Worm (Caenorhabditis elegans) whole organism, early embryonic: ENCODE data around the gene srh-207.

ENCODE experiments used
- B0310.2 ChIP-seq: sonication (generic microtip); optimal IDR thresholded peaks from 2 replicates; lab custom pipeline; 2016; ENCODE audit warnings: mild to moderate bottlenecking, missing genetic modification characterization, missing compliant biosample characterization
- F13C5.2 ChIP-seq: sonication (generic microtip); optimal IDR thresholded peaks from 2 replicates; lab custom pipeline; 2017; ENCODE audit warnings: mild to moderate bottlenecking, missing genetic modification characterization, inconsistent platforms, missing compliant biosample characterization
- aly-1 ChIP-seq: sonication (generic microtip); optimal IDR thresholded peaks from 2 replicates; lab custom pipeline; 2016; ENCODE audit warnings: missing genetic modification characterization, missing compliant biosample characterization
- ama-1 ChIP-seq: fragments of 150-350 bp; optimal IDR thresholded peaks from 2 replicates; lab custom pipeline; 2014
- ceh-13 ChIP-seq: fragments of 200-800 bp; sonication (Bioruptor generic); optimal IDR thresholded peaks from 2 replicates; lab custom pipeline; 2018; ENCODE audit warnings: mild to moderate bottlenecking, missing genetic modification characterization, missing compliant biosample characterization
- ceh-36 ChIP-seq: sonication (generic microtip); optimal IDR thresholded peaks from 2 replicates; lab custom pipeline; 2016; ENCODE audit warnings: missing genetic modification characterization, inconsistent platforms, missing compliant biosample characterization
- ets-7 ChIP-seq: sonication (generic microtip); optimal IDR thresholded peaks from 2 replicates; lab custom pipeline; 2016; ENCODE audit warnings: missing genotype, missing genetic modification characterization, missing compliant biosample characterization
- flt-1 ChIP-seq: fragments of 200-800 bp; sonication (Bioruptor generic); IDR thresholded peaks from 2 replicates; pipeline ENCODE4 v1.3.6; 2022; ENCODE audit warnings: missing genetic modification characterization, missing compliant biosample characterization
- hmbx-1 ChIP-seq: sonication (generic microtip); optimal IDR thresholded peaks from 2 replicates; lab custom pipeline; 2016; ENCODE audit warnings: mild to moderate bottlenecking, missing genetic modification characterization, missing compliant biosample characterization
- hmg-4 ChIP-seq: fragments of 200-800 bp; sonication (Bioruptor generic); optimal IDR thresholded peaks from 2 replicates; lab custom pipeline; 2018; ENCODE audit warnings: mild to moderate bottlenecking, missing genetic modification characterization, missing compliant biosample characterization
- hnd-1 ChIP-seq: sonication (generic microtip); optimal IDR thresholded peaks from 2 replicates; lab custom pipeline; 2016; ENCODE audit warnings: missing genetic modification characterization, missing compliant biosample characterization
- pes-1 ChIP-seq: fragments of 200-800 bp; sonication (Bioruptor generic); IDR thresholded peaks from 2 replicates; pipeline ENCODE4 v1.3.6; 2022; ENCODE audit warnings: missing genetic modification reagents, missing genetic modification characterization, missing compliant biosample characterization
- scrt-1 ChIP-seq: fragments of 200-800 bp; sonication (Bioruptor generic); IDR thresholded peaks from 2 replicates; pipeline ENCODE4 v1.3.6; 2022; ENCODE audit warnings: missing genetic modification characterization, missing compliant biosample characterization
- sea-1 ChIP-seq: fragments of 200-800 bp; sonication (Bioruptor generic); conservative IDR thresholded peaks from 2 replicates; pipeline ENCODE4 v1.3.6; 2022; ENCODE audit warnings: missing genetic modification characterization, missing compliant biosample characterization
- tbx-11 ChIP-seq: fragments of 200-800 bp; sonication (Bioruptor generic); IDR thresholded peaks from 2 replicates; pipeline ENCODE4 v1.3.6; 2022; ENCODE audit warnings: missing genetic modification characterization, missing compliant biosample characterization
- tbx-37 ChIP-seq: fragments of 200-800 bp; sonication (Bioruptor generic); conservative IDR thresholded peaks from 2 replicates; pipeline ENCODE4 v1.3.6; 2022; ENCODE audit warnings: missing genetic modification reagents, missing genetic modification characterization, missing compliant biosample characterization
- tra-4 ChIP-seq: sonication (generic microtip); optimal IDR thresholded peaks from 2 replicates; lab custom pipeline; 2017; ENCODE audit warnings: missing genetic modification characterization, missing compliant biosample characterization

The srh-207 gene

DNA sequence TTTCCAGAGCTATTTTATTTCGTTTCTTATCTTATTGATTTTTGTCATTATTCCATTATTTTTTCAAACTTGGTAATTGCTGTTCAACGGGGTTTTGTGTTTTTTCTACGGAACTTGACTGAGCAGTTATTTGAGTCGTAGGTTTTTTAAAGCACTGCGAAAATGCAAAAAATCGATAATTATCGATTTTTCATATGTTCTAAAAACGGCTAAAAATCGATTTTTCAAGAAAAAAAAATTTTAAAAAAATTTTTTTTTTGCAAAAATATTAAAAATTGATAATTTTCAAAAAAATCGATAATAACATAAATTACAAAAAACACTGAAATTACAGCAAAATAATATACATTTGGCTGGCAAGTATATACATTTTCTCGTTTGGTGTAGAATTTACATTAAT lies 34.5 kb downstream of the srh-207 start:
- TF ChIP-seq ama-1 (lab: Kevin White, UChicago) (no peak), hmg-4 (no peak)

DNA sequence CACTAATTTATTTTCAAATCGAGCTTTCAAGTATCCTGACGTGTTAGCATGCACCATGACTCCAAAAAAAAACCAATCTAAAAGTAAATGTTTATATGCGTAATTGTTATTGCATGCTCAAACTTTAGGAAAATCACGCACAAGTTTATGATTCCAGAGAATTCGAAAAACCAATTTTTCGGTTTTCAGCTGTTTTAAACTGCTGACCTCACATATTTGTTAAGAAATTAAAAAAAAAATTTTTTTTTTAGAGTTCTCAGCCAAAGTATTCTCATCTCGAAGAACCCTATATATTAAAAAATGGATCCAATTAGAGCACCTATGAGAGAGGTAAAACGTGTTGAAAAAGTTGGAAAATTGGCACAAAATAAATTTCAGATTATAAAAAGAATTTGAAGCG lies 35.8 kb downstream of the srh-207 start, which contains the start of gene Y51A2B.2:
Y51A2B.2 (plus strand) TSS at position 301 of the 400 bp plus-strand sequence.
- no peak for TF ChIP-seq sea-1 (GFP tag; lab: Robert Waterston, UW)
- TF ChIP-seq hmbx-1 = no peak
- TF ChIP-seq tbx-11 (GFP tag; lab: Robert Waterston, UW) = no peak
- no peak for TF ChIP-seq hmg-4
- TF ChIP-seq ets-7 (tag; lab: Kevin White, UChicago) = no peak
- TF ChIP-seq pes-1 (GFP tag; lab: Robert Waterston, UW) = no peak
- TF ChIP-seq tra-4 (tag; lab: Kevin White, UChicago) = no peak
- no peak for TF ChIP-seq B0310.2

DNA sequence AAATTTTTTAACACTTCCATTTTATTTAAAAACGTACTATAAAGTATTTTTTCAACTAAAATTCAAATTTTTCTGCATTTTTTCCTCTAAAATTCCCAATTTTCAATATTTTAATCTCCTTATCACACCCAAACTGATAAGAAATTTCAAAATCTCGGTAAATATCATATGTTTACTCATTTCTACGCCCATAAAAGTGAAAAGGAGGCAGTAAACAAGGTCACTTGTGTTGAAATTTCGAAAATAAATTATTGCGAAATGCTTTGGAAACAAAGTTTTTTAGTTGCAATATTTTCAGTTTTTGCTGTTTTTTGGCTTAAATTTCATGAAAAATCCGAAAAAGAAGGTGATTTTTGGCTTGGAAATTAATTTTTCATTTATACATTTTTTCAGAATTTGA lies 38.5 kb downstream of the srh-207 start, which contains the start of gene C08E8.4:
C08E8.4 (plus strand) TSS at position 268 of the 400 bp plus-strand sequence.
- TF ChIP-seq ama-1 (lab: Kevin White, UChicago) (no peak), tra-4 (tag; lab: Kevin White, UChicago) (no peak), ceh-13 (GFP tag; lab: Kevin White, UChicago) (no peak), F13C5.2 (tag; lab: Kevin White, UChicago) (no peak), hmg-4 (no peak), tbx-37 (GFP tag; lab: Robert Waterston, UW) (no peak), hmbx-1 (no peak), flt-1 (GFP tag; lab: Robert Waterston, UW) (no peak), tbx-11 (GFP tag; lab: Robert Waterston, UW) (no peak), hnd-1 (no peak), sea-1 (GFP tag; lab: Robert Waterston, UW) (no peak), ceh-36 (no peak), ets-7 (tag; lab: Kevin White, UChicago) (no peak), pes-1 (GFP tag; lab: Robert Waterston, UW) (no peak), aly-1 (tag; lab: Kevin White, UChicago) (no peak), B0310.2 (no peak), scrt-1 (GFP tag; lab: Robert Waterston, UW) (no peak)

DNA sequence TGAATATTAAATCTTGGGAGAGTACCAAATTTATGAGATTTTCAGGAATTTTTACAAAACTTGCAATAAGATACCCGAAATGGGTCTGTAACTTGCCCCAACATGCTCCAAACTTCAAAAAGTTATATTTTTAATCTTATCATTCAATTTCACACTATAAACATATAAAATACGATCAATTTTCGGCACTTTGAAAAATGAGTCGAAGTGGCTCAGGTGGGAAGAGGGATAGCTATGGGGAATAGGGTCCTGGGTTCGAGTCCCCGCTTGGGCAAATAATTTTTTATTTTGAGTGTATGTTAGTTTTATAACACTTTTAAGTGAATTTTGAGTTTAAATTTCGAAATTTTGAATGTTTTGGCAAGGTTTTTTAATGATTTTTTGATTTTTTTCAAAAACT lies 39.0 kb downstream of the srh-207 start:
- TF ChIP-seq pes-1 (GFP tag; lab: Robert Waterston, UW) (no peak), aly-1 (tag; lab: Kevin White, UChicago) (no peak), F13C5.2 (tag; lab: Kevin White, UChicago) (no peak), hnd-1 (no peak), flt-1 (GFP tag; lab: Robert Waterston, UW) (no peak), ceh-13 (GFP tag; lab: Kevin White, UChicago) (no peak), scrt-1 (GFP tag; lab: Robert Waterston, UW) (no peak)

DNA sequence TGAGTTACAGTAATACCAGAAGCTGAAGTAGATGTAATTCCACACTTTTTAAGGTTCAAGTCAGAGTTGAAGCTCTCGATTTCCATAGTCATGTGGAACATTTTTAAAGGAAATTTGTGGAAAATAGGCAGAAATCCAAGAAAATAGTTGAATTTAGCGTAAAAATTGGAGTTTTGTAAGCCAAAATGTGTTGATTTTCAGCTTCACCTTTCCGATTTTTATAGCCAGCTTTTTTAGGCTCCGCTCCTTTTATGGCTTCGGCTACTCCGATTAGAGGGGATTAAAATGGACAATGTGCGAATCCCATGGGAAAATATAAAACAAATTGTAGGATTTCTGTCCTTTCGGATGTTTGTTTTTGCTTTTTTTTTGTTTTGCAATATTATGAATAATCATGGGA lies 41.7 kb downstream of the srh-207 start, which contains the start of gene C08E8.6:
C08E8.6 (minus strand) TSS at position 101 of the 400 bp plus-strand sequence.
- no peak for TF ChIP-seq ceh-13 (GFP tag; lab: Kevin White, UChicago)
- no peak for TF ChIP-seq ama-1 (lab: Kevin White, UChicago)
- TF ChIP-seq tra-4 (tag; lab: Kevin White, UChicago) = no peak
- TF ChIP-seq hmg-4 = no peak
- no peak for TF ChIP-seq aly-1 (tag; lab: Kevin White, UChicago)
- no peak for TF ChIP-seq tbx-11 (GFP tag; lab: Robert Waterston, UW)
- no peak for TF ChIP-seq B0310.2
- no peak for TF ChIP-seq hnd-1
- TF ChIP-seq tbx-37 (GFP tag; lab: Robert Waterston, UW) = no peak
- TF ChIP-seq sea-1 (GFP tag; lab: Robert Waterston, UW) = no peak
- no peak for TF ChIP-seq scrt-1 (GFP tag; lab: Robert Waterston, UW)
- TF ChIP-seq ets-7 (tag; lab: Kevin White, UChicago) = no peak
- TF ChIP-seq ceh-36 = no peak
- TF ChIP-seq F13C5.2 (tag; lab: Kevin White, UChicago) = no peak
- no peak for TF ChIP-seq flt-1 (GFP tag; lab: Robert Waterston, UW)
- no peak for TF ChIP-seq hmbx-1
- no peak for TF ChIP-seq pes-1 (GFP tag; lab: Robert Waterston, UW)

DNA sequence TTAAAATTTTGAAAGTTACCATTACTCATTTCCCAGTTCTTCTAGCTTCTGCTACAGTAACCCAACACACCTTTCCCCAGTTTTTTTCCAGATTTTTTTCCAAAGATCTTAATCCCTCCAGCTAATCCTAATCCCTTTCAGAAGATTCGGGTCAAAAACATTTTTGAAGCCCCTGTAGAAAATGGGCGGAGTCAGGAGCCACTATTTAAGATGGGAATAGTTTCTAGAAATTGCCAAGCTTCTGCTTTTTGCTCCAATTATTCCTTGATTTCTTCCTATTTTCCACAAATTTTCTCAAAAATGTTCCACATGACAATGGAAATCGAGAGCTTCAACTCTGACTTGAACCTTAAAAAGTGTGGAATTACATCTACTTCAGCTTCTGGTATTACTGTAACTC lies 45.5 kb downstream of the srh-207 start, which contains the start of gene C08E8.9:
C08E8.9 (plus strand) TSS at position 301 of the 400 bp plus-strand sequence.
- TF ChIP-seq aly-1 (tag; lab: Kevin White, UChicago) = no peak
- TF ChIP-seq tbx-11 (GFP tag; lab: Robert Waterston, UW) = no peak
- no peak for TF ChIP-seq scrt-1 (GFP tag; lab: Robert Waterston, UW)
- TF ChIP-seq sea-1 (GFP tag; lab: Robert Waterston, UW) = no peak
- no peak for TF ChIP-seq ceh-13 (GFP tag; lab: Kevin White, UChicago)
- TF ChIP-seq ceh-36 = peak; percentile 57
- TF ChIP-seq ama-1 (lab: Kevin White, UChicago) = no peak
- TF ChIP-seq hnd-1 = no peak

DNA sequence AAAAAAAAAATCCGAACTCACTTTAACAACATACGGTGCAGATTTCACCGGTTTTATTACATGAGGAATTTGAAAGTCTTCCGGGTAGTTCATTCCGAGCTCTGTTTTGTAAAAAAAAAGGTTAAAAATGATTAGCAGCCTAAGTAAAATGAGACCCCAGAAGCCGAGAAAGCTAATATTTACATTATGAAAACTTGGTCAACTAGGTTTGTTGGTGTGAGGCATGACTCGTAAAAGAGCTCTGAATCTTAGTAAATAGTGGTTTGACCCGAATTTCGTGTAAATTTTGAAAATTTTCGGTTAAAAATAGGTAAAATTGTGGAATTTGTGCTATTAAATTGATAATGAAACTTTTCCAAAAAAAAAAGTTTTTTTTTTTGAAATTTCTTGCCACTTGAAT lies 47.6 kb downstream of the srh-207 start, which contains the start of gene C08E8.1:
C08E8.1 (minus strand) TSS at position 101 of the 400 bp plus-strand sequence.
- TF ChIP-seq ceh-13 (GFP tag; lab: Kevin White, UChicago) = no peak
- no peak for TF ChIP-seq tra-4 (tag; lab: Kevin White, UChicago)
- TF ChIP-seq ceh-36 = no peak
- no peak for TF ChIP-seq aly-1 (tag; lab: Kevin White, UChicago)
- no peak for TF ChIP-seq ama-1 (lab: Kevin White, UChicago)
- TF ChIP-seq hnd-1 = no peak
- no peak for TF ChIP-seq scrt-1 (GFP tag; lab: Robert Waterston, UW)
- no peak for TF ChIP-seq pes-1 (GFP tag; lab: Robert Waterston, UW)
- no peak for TF ChIP-seq tbx-37 (GFP tag; lab: Robert Waterston, UW)
- TF ChIP-seq tbx-11 (GFP tag; lab: Robert Waterston, UW) = no peak
- TF ChIP-seq hmbx-1 = no peak
- TF ChIP-seq ets-7 (tag; lab: Kevin White, UChicago) = no peak
- TF ChIP-seq sea-1 (GFP tag; lab: Robert Waterston, UW) = no peak
- TF ChIP-seq flt-1 (GFP tag; lab: Robert Waterston, UW) = no peak
